Worm (Caenorhabditis elegans) whole organism, mixed stage, embryonic: ENCODE results near the gene C44B11.1.

Experiments
- bed-3 ChIP-seq: fragments of 200-800 bp; sonication (Bioruptor generic); optimal IDR thresholded peaks from 3 replicates; lab custom pipeline; 2018; ENCODE audit warnings: mild to moderate bottlenecking, missing genetic modification characterization, moderate library complexity, missing compliant biosample characterization
- elt-1 ChIP-seq: sonication (generic microtip); optimal IDR thresholded peaks from 2 replicates; lab custom pipeline; 2017; ENCODE audit warnings: missing genetic modification characterization, mild to moderate bottlenecking, missing compliant biosample characterization, antibody characterized with exemption, moderate library complexity, borderline replicate concordance; ENCODE audit not compliant: insufficient read depth
- lsy-2 ChIP-seq: fragments of 150-350 bp; optimal IDR thresholded peaks from 2 replicates; lab custom pipeline; 2014; ENCODE audit warnings: missing biosample characterization, missing genetic modification characterization
- nhr-12 ChIP-seq: fragments of 150-350 bp; optimal IDR thresholded peaks from 2 replicates; lab custom pipeline; 2014; ENCODE audit warnings: missing biosample characterization, missing genetic modification characterization
- pha-4 ChIP-seq: fragments of 150-350 bp; optimal IDR thresholded peaks from 2 replicates; lab custom pipeline; 2018; ENCODE audit warnings: missing biosample characterization, missing genetic modification reagents, missing genetic modification characterization
- tbx-8 ChIP-seq: fragments of 200-800 bp; sonication (Bioruptor generic); optimal IDR thresholded peaks from 2 replicates; lab custom pipeline; 2018; ENCODE audit warnings: mild to moderate bottlenecking, missing genetic modification characterization, moderate library complexity, missing compliant biosample characterization
- unc-39 ChIP-seq: fragments of 150-350 bp; optimal IDR thresholded peaks from 2 replicates; lab custom pipeline; 2014; ENCODE audit warnings: missing biosample characterization, missing genetic modification characterization
- ztf-11 ChIP-seq: fragments of 150-350 bp; optimal IDR thresholded peaks from 2 replicates; lab custom pipeline; 2014; ENCODE audit warnings: missing biosample characterization, missing genetic modification characterization

- TF ChIP-seq lsy-2: no peak
- TF ChIP-seq ztf-11 (tag; lab: Kevin White, UChicago): no peak
- no peak for TF ChIP-seq pha-4 (tag; lab: Kevin White, UChicago)
- TF ChIP-seq unc-39 (tag; lab: Kevin White, UChicago): no peak
- TF ChIP-seq tbx-8 (GFP tag; lab: Kevin White, UChicago): no peak
- no peak for TF ChIP-seq bed-3
- no peak for TF ChIP-seq nhr-12 (tag; lab: Kevin White, UChicago)
- no peak for TF ChIP-seq elt-1 (tag; lab: Kevin White, UChicago)
Observed at ce11 chrIII:3191729-3192128, 36.7 kb downstream of the C44B11.1 start.
